Fruit fly (Drosophila melanogaster): Measurements from ENCODE around the gene Remo.

Remo gene

DNA sequence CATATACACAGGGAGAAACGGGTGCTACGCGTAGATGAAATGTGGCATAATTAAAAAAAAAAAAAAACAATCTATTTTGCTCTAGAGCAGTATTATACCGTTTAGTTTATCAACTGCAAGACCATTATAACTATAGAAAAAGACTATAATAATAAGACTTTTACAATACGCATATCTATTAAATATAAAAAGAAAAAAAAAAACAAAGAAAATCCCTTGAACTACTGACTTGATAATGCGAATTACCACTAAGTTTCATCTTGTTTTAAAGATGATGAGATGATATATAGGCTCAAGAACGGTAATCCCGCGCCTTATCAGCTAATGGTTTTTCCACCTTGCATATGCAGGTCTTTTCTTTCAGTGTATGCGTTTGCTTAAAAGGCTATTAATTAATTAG lies 19.3 kb downstream of the Remo start (continued):
- peak; percentile 58 for TF ChIP-seq gem (tag; optimal IDR thresholded peaks at IDR 0.05)
- no peak for TF ChIP-seq Sry-δ (GFP tag; optimal IDR thresholded peaks at IDR 0.05)
- no peak for TF ChIP-seq toy (GFP tag; IDR thresholded peaks at IDR 0.05)
- no peak for TF ChIP-seq jing (GFP tag; optimal IDR thresholded peaks at IDR 0.05)
- TF ChIP-seq dm (GFP tag; optimal IDR thresholded peaks at IDR 0.05): no peak
- no peak for TF ChIP-seq en (GFP tag; optimal IDR thresholded peaks at IDR 0.05)
- TF ChIP-seq exex (tag; optimal IDR thresholded peaks at IDR 0.05): no peak
- no peak for TF ChIP-seq Myb (GFP tag; optimal IDR thresholded peaks at IDR 0.05)
- TF ChIP-seq Bgb (GFP tag; IDR thresholded peaks at IDR 0.05; ENCODE audit: partially characterized antibody): no peak
- TF ChIP-seq CG1024 (GFP tag; IDR thresholded peaks at IDR 0.05): 0 out of 2 replicates have a peak, but pooled peaks have one; percentile 5
- TF ChIP-seq CG18599 (GFP tag; optimal IDR thresholded peaks at IDR 0.05): peak; percentile 27
- no peak for TF ChIP-seq jigr1 (GFP tag; IDR thresholded peaks at IDR 0.05)
- TF ChIP-seq BtbVII (GFP tag; optimal IDR thresholded peaks at IDR 0.05): no peak
- TF ChIP-seq CG8924 (tag; optimal IDR thresholded peaks at IDR 0.05): peak; percentile 29
- no peak for TF ChIP-seq CG14667 (GFP tag; IDR thresholded peaks at IDR 0.05)
- TF ChIP-seq Atf3 (GFP tag; optimal IDR thresholded peaks at IDR 0.05): no peak
- TF ChIP-seq onecut (GFP tag; IDR thresholded peaks at IDR 0.05): no peak
- TF ChIP-seq hbn (GFP tag; IDR thresholded peaks at IDR 0.05; ENCODE audit: partially characterized antibody): no peak
- peak; percentile 17 for TF ChIP-seq az2 (GFP tag; optimal IDR thresholded peaks at IDR 0.05)
- TF ChIP-seq tx (GFP tag; optimal IDR thresholded peaks at IDR 0.05): no peak
- no peak for TF ChIP-seq Rx (GFP tag; IDR thresholded peaks at IDR 0.05)
- TF ChIP-seq org-1 (GFP tag; optimal IDR thresholded peaks at IDR 0.05): peak; percentile 33
- TF ChIP-seq Ptx1 (GFP tag; IDR thresholded peaks at IDR 0.05): peak; percentile 35
- TF ChIP-seq CG9437 (GFP tag; optimal IDR thresholded peaks at IDR 0.05): peak; percentile 43
- TF ChIP-seq CG5180 (GFP tag; optimal IDR thresholded peaks at IDR 0.05): no peak
- TF ChIP-seq CG16815 (GFP tag; optimal IDR thresholded peaks at IDR 0.05): no peak
- TF ChIP-seq CG4820 (GFP tag; optimal IDR thresholded peaks at IDR 0.05): no peak
- TF ChIP-seq CG17385 (GFP tag; optimal IDR thresholded peaks at IDR 0.05): peak; percentile 36
- no peak for TF ChIP-seq Hmx (GFP tag; optimal IDR thresholded peaks at IDR 0.05)
- no peak for TF ChIP-seq ci (GFP tag; IDR thresholded peaks at IDR 0.05)
- no peak for TF ChIP-seq CG8388 (GFP tag; optimal IDR thresholded peaks at IDR 0.05)
- no peak for TF ChIP-seq lov (optimal IDR thresholded peaks at IDR 0.05)
- TF ChIP-seq lov (GFP tag; IDR thresholded peaks at IDR 0.05): no peak
- no peak for TF ChIP-seq gcm2 (GFP tag; optimal IDR thresholded peaks at IDR 0.05)
- no peak for TF ChIP-seq CG14050 (GFP tag; IDR thresholded peaks at IDR 0.05)
- no peak for TF ChIP-seq Hr39 (optimal IDR thresholded peaks at IDR 0.05)
- TF ChIP-seq CG11723 (GFP tag; optimal IDR thresholded peaks at IDR 0.05): peak; percentile 32
- no peak for TF ChIP-seq fu2 (GFP tag; optimal IDR thresholded peaks at IDR 0.05)
- TF ChIP-seq CG10147 (GFP tag; optimal IDR thresholded peaks at IDR 0.05): no peak
- no peak for TF ChIP-seq H2.0 (GFP tag; IDR thresholded peaks at IDR 0.05)
- no peak for TF ChIP-seq CG8290 (GFP tag; optimal IDR thresholded peaks at IDR 0.05)
- no peak for TF ChIP-seq CG8290 (tag; optimal IDR thresholded peaks at IDR 0.05)
- no peak for TF ChIP-seq D19A (tag; optimal IDR thresholded peaks at IDR 0.05)
- no peak for TF ChIP-seq slp2 (GFP tag; optimal IDR thresholded peaks at IDR 0.05)
- no peak for TF ChIP-seq tll (GFP tag; optimal IDR thresholded peaks at IDR 0.05)
- TF ChIP-seq ac (GFP tag; optimal IDR thresholded peaks at IDR 0.05): no peak
- TF ChIP-seq prd (optimal IDR thresholded peaks at IDR 0.05): no peak
- peak; percentile 32; the same call in 1 of the 3 replicates for TF ChIP-seq prd (GFP tag; IDR thresholded peaks at IDR 0.05)
- no peak for TF ChIP-seq NC2α (GFP tag; optimal IDR thresholded peaks at IDR 0.05)
- no peak for TF ChIP-seq HLH4C (GFP tag; IDR thresholded peaks at IDR 0.05; ENCODE audit: partially characterized antibody)
- no peak for TF ChIP-seq CTCF (GFP tag; optimal IDR thresholded peaks at IDR 0.05)
- no peak for TF ChIP-seq run (tag; optimal IDR thresholded peaks at IDR 0.05)
- TF ChIP-seq CG34422 (GFP tag; IDR thresholded peaks at IDR 0.05): no peak
- TF ChIP-seq ranshi (GFP tag; IDR thresholded peaks at IDR 0.05): no peak
